Fruit fly (Drosophila melanogaster): ENCODE data around the gene Mis12.

The Mis12 gene

DNA sequence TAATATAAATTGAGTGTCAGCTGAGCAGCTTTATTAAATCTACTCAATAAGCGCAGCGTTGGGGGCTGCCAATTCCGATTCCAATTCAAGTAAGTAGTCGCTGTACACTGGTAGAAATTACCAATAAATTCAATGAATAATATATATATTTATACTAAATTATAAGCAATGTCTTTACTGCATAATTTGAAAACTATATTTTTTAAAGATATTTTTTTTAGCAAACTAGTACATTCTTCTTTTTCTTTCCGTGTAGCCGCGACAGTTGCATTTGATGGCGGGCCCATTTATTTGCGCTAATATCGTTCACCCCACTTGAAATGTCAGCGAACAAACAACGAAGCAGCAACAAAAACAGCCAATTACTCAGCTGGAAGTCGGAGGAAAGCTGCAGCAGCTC is 8.5 kb upstream of the Mis12 start:
- peak; percentile 82 for TF ChIP-seq CG14711 (tag; optimal IDR thresholded peaks at IDR 0.05)
- peak; percentile 75 for TF ChIP-seq CG11617 (GFP tag; optimal IDR thresholded peaks at IDR 0.05)
- peak; percentile 59 for TF ChIP-seq pad (GFP tag; optimal IDR thresholded peaks at IDR 0.05)
- TF ChIP-seq bab1 (GFP tag; optimal IDR thresholded peaks at IDR 0.05), result peak; percentile 53
- TF ChIP-seq Crg-1 (GFP tag; optimal IDR thresholded peaks at IDR 0.05), result no peak
- peak; percentile 52 for TF ChIP-seq CG5204 (GFP tag; optimal IDR thresholded peaks at IDR 0.05)
- peak; percentile 19 for TF ChIP-seq CG1620 (GFP tag; optimal IDR thresholded peaks at IDR 0.05)
- peak; percentile 85 for TF ChIP-seq CG7045 (GFP tag; optimal IDR thresholded peaks at IDR 0.05)
- TF ChIP-seq CG12768 (GFP tag; optimal IDR thresholded peaks at IDR 0.05), result peak; percentile 89
- TF ChIP-seq Clk (GFP tag; optimal IDR thresholded peaks at IDR 0.05), result peak; percentile 44
- TF ChIP-seq Hr96 (GFP tag; optimal IDR thresholded peaks at IDR 0.05), result peak; percentile 23
- peak; percentile 92 for TF ChIP-seq CG33017 (tag; optimal IDR thresholded peaks at IDR 0.05)
- no peak for TF ChIP-seq cnc (optimal IDR thresholded peaks at IDR 0.05)
- TF ChIP-seq kay (GFP tag; ENCODE audit: borderline replicate concordance), result peak; percentile 81
- TF ChIP-seq CG7101 (tag; optimal IDR thresholded peaks at IDR 0.05), result peak; percentile 86
- peak; percentile 38 for TF ChIP-seq ovo (GFP tag; optimal IDR thresholded peaks at IDR 0.05)
- TF ChIP-seq cic (GFP tag; optimal IDR thresholded peaks at IDR 0.05), result peak; percentile 54
- peak; percentile 51 for TF ChIP-seq tj (GFP tag; optimal IDR thresholded peaks at IDR 0.05)
- peak; percentile 44 for TF ChIP-seq toe (GFP tag; optimal IDR thresholded peaks at IDR 0.05)
- peak; percentile 1 for TF ChIP-seq Mnt (GFP tag; optimal IDR thresholded peaks at IDR 0.05)

dm6 chr3L:6976601-6977140 is 7.8 kb upstream of the Mis12 start:
- no peak for TF ChIP-seq Clk (GFP tag; optimal IDR thresholded peaks at IDR 0.05)
- peak; percentile 91 for TF ChIP-seq kay (GFP tag; ENCODE audit: borderline replicate concordance)
- TF ChIP-seq CG1620 (GFP tag; optimal IDR thresholded peaks at IDR 0.05), result no peak
- TF ChIP-seq pad (GFP tag; optimal IDR thresholded peaks at IDR 0.05), result no peak
- TF ChIP-seq tj (GFP tag; optimal IDR thresholded peaks at IDR 0.05), result no peak

dm6 chr3L:6975875-6976274 is 7.0 kb upstream of the Mis12 start:
- no peak for TF ChIP-seq CG5204 (GFP tag; optimal IDR thresholded peaks at IDR 0.05)
- peak; percentile 72 for TF ChIP-seq kay (GFP tag; ENCODE audit: borderline replicate concordance)
- TF ChIP-seq Hr96 (GFP tag; optimal IDR thresholded peaks at IDR 0.05), result no peak
- TF ChIP-seq Mnt (GFP tag; optimal IDR thresholded peaks at IDR 0.05), result no peak
- no peak for TF ChIP-seq Crg-1 (GFP tag; optimal IDR thresholded peaks at IDR 0.05)
- TF ChIP-seq bab1 (GFP tag; optimal IDR thresholded peaks at IDR 0.05), result no peak
- no peak for TF ChIP-seq CG7045 (GFP tag; optimal IDR thresholded peaks at IDR 0.05)
- TF ChIP-seq cic (GFP tag; optimal IDR thresholded peaks at IDR 0.05), result no peak
- TF ChIP-seq ovo (GFP tag; optimal IDR thresholded peaks at IDR 0.05), result peak; percentile 93
- no peak for TF ChIP-seq CG12768 (GFP tag; optimal IDR thresholded peaks at IDR 0.05)
- TF ChIP-seq CG11617 (GFP tag; optimal IDR thresholded peaks at IDR 0.05), result no peak
- no peak for TF ChIP-seq CG33017 (tag; optimal IDR thresholded peaks at IDR 0.05)
- TF ChIP-seq toe (GFP tag; optimal IDR thresholded peaks at IDR 0.05), result no peak
- TF ChIP-seq CG14711 (tag; optimal IDR thresholded peaks at IDR 0.05), result no peak
- no peak for TF ChIP-seq CG7101 (tag; optimal IDR thresholded peaks at IDR 0.05)
- peak; percentile 66 for TF ChIP-seq pad (GFP tag; optimal IDR thresholded peaks at IDR 0.05)

dm6 chr3L:6972367-6972766 is 3.5 kb upstream of the Mis12 start, which contains the start of gene CG10063:
CG10063 (minus strand) TSS chr3L:6972467.
- no peak for TF ChIP-seq Mnt (GFP tag; optimal IDR thresholded peaks at IDR 0.05)
- TF ChIP-seq Clk (GFP tag; optimal IDR thresholded peaks at IDR 0.05), result no peak
- TF ChIP-seq bab1 (GFP tag; optimal IDR thresholded peaks at IDR 0.05), result no peak
- no peak for TF ChIP-seq pad (GFP tag; optimal IDR thresholded peaks at IDR 0.05)
- TF ChIP-seq tj (GFP tag; optimal IDR thresholded peaks at IDR 0.05), result no peak
- no peak for TF ChIP-seq ovo (GFP tag; optimal IDR thresholded peaks at IDR 0.05)
- no peak for TF ChIP-seq CG1620 (GFP tag; optimal IDR thresholded peaks at IDR 0.05)
- TF ChIP-seq cnc (optimal IDR thresholded peaks at IDR 0.05), result no peak
- no peak for TF ChIP-seq CG11617 (GFP tag; optimal IDR thresholded peaks at IDR 0.05)

DNA sequence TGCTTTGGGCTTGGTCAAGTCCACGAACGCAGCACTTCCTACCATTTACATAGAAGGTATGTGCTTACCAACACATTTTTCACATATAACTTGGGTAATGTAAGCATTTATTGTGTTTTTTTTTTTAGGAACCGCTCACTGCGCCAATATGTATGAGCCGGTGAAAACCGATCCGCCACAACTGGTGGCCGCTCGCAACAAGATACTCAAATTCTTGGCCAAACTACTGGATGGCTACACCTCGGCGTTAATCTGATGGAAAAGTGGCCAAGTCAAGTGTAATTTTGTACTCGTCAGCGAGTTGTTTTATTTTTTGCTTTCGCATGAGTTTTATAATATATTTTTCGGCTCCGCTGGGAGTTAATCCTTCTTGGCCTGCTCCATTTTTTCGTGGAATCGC is 2.5 kb upstream of the Mis12 start:
- TF ChIP-seq tj (GFP tag; optimal IDR thresholded peaks at IDR 0.05) (peak; percentile 99), Hr96 (GFP tag; optimal IDR thresholded peaks at IDR 0.05) (no peak)

- TF ChIP-seq CG7101 (tag; optimal IDR thresholded peaks at IDR 0.05) (no peak), CG11617 (GFP tag; optimal IDR thresholded peaks at IDR 0.05) (no peak), tj (GFP tag; optimal IDR thresholded peaks at IDR 0.05) (no peak), CG14711 (tag; optimal IDR thresholded peaks at IDR 0.05) (no peak), CG7045 (GFP tag; optimal IDR thresholded peaks at IDR 0.05) (no peak), cnc (optimal IDR thresholded peaks at IDR 0.05) (no peak), bab1 (GFP tag; optimal IDR thresholded peaks at IDR 0.05) (no peak), CG33017 (tag; optimal IDR thresholded peaks at IDR 0.05) (no peak), toe (GFP tag; optimal IDR thresholded peaks at IDR 0.05) (no peak), Crg-1 (GFP tag; optimal IDR thresholded peaks at IDR 0.05) (no peak), Clk (GFP tag; optimal IDR thresholded peaks at IDR 0.05) (no peak), Hr96 (GFP tag; optimal IDR thresholded peaks at IDR 0.05) (no peak), CG12768 (GFP tag; optimal IDR thresholded peaks at IDR 0.05) (no peak), ovo (GFP tag; optimal IDR thresholded peaks at IDR 0.05) (no peak), kay (GFP tag; ENCODE audit: borderline replicate concordance) (no peak), CG5204 (GFP tag; optimal IDR thresholded peaks at IDR 0.05) (no peak), CG1620 (GFP tag; optimal IDR thresholded peaks at IDR 0.05) (no peak), Mnt (GFP tag; optimal IDR thresholded peaks at IDR 0.05) (no peak), cic (GFP tag; optimal IDR thresholded peaks at IDR 0.05) (no peak), pad (GFP tag; optimal IDR thresholded peaks at IDR 0.05) (no peak)
These were observed 1.1 kb downstream of the Mis12 start, which contains the start of gene CG10064 for dm6 chr3L:6967797-6968196. CG10064 (minus strand) TSS chr3L:6967897.
